Fruit fly (Drosophila melanogaster): ENCODE data around the gene CG42780.

Gene CG42780

dm6 chrX:7332493-7332892 lies 502 bp upstream of the CG42780 start (continued):
- TF ChIP-seq so (GFP tag; IDR thresholded peaks at IDR 0.05): peak; percentile 71; the same call in 2 of the 3 replicates
- TF ChIP-seq gsb-n (tag; optimal IDR thresholded peaks at IDR 0.05): no peak
- TF ChIP-seq sc (optimal IDR thresholded peaks at IDR 0.05): no peak
- no peak for TF ChIP-seq sc (GFP tag; optimal IDR thresholded peaks at IDR 0.05)
- peak; percentile 70 for TF ChIP-seq al (GFP tag; IDR thresholded peaks at IDR 0.05)
- TF ChIP-seq tna (GFP tag; IDR thresholded peaks at IDR 0.05; ENCODE audit: partially characterized antibody): no peak
- 0 out of 3 replicates have a peak, but pooled peaks have one; percentile 25 for TF ChIP-seq CG11560 (tag; IDR thresholded peaks at IDR 0.05)
- TF ChIP-seq Rx (GFP tag; IDR thresholded peaks at IDR 0.05): no peak
- TF ChIP-seq CG1603 (tag; optimal IDR thresholded peaks at IDR 0.05): peak; percentile 61
- TF ChIP-seq CG2202 (tag; optimal IDR thresholded peaks at IDR 0.05): no peak
- peak; percentile 64; the same call in 1 of the 2 replicates for TF ChIP-seq chm (GFP tag; IDR thresholded peaks at IDR 0.05)
- peak; percentile 75 for TF ChIP-seq CG15514 (GFP tag; optimal IDR thresholded peaks at IDR 0.05)
- no peak for TF ChIP-seq CG3726 (GFP tag; IDR thresholded peaks at IDR 0.05)
- TF ChIP-seq CG12236 (GFP tag; optimal IDR thresholded peaks at IDR 0.05): no peak
- TF ChIP-seq NC2β (GFP tag; optimal IDR thresholded peaks at IDR 0.05): peak; percentile 56
- TF ChIP-seq unc-4 (GFP tag; IDR thresholded peaks at IDR 0.05; ENCODE audit: partially characterized antibody): no peak
- no peak for TF ChIP-seq gt (GFP tag; IDR thresholded peaks at IDR 0.05)
- peak; percentile 5 for TF ChIP-seq CG4282 (GFP tag; optimal IDR thresholded peaks at IDR 0.05)
- peak; percentile 75 for TF ChIP-seq tio (GFP tag; optimal IDR thresholded peaks at IDR 0.05)
- peak; percentile 36 for TF ChIP-seq Chrac-16 (GFP tag; optimal IDR thresholded peaks at IDR 0.05)
- TF ChIP-seq Bgb (GFP tag; IDR thresholded peaks at IDR 0.05; ENCODE audit: partially characterized antibody): no peak
- no peak for TF ChIP-seq z (GFP tag; IDR thresholded peaks at IDR 0.05)
- TF ChIP-seq CG11696 (GFP tag; IDR thresholded peaks at IDR 0.05): no peak
- TF ChIP-seq hkb (optimal IDR thresholded peaks at IDR 0.05): no peak
- peak; percentile 70 for TF ChIP-seq hkb (GFP tag; IDR thresholded peaks at IDR 0.05)
- no peak for TF ChIP-seq CG14710 (tag; optimal IDR thresholded peaks at IDR 0.05)
- no peak for TF ChIP-seq tll (GFP tag; optimal IDR thresholded peaks at IDR 0.05)
- peak; percentile 82 for TF ChIP-seq lab (GFP tag; optimal IDR thresholded peaks at IDR 0.05)
- TF ChIP-seq stc (GFP tag; IDR thresholded peaks at IDR 0.05): 0 out of 2 replicates have a peak, but pooled peaks have one; percentile 27
- TF ChIP-seq Atf6 (GFP tag; IDR thresholded peaks at IDR 0.05): peak; percentile 78
- TF ChIP-seq CG7745 (tag; optimal IDR thresholded peaks at IDR 0.05): no peak
- TF ChIP-seq fd3F (GFP tag; optimal IDR thresholded peaks at IDR 0.05): peak; percentile 55
- TF ChIP-seq otp (GFP tag; IDR thresholded peaks at IDR 0.05): peak; percentile 62; the same call in 1 of the 3 replicates
- peak; percentile 56 for TF ChIP-seq scrt (GFP tag; optimal IDR thresholded peaks at IDR 0.05)
- peak; percentile 41; the same call in 1 of the 2 replicates for TF ChIP-seq CG10366 (GFP tag; IDR thresholded peaks at IDR 0.05)
- TF ChIP-seq btn (GFP tag; optimal IDR thresholded peaks at IDR 0.05): no peak
- TF ChIP-seq exex (tag; optimal IDR thresholded peaks at IDR 0.05): peak; percentile 63
- no peak for TF ChIP-seq CG15479 (GFP tag; optimal IDR thresholded peaks at IDR 0.05)
- TF ChIP-seq CG10147 (GFP tag; optimal IDR thresholded peaks at IDR 0.05): no peak
- peak; percentile 42 for TF ChIP-seq phol (tag; optimal IDR thresholded peaks at IDR 0.05)
- peak; percentile 51 for TF ChIP-seq Dip3 (GFP tag; optimal IDR thresholded peaks at IDR 0.05)
- peak; percentile 69 for TF ChIP-seq Taf1 (GFP tag; IDR thresholded peaks at IDR 0.05)
- TF ChIP-seq vfl (GFP tag; optimal IDR thresholded peaks at IDR 0.05): peak; percentile 46
- TF ChIP-seq Tbp (GFP tag; optimal IDR thresholded peaks at IDR 0.05): no peak
- peak; percentile 17 for TF ChIP-seq CG31388 (GFP tag; optimal IDR thresholded peaks at IDR 0.05)
- peak; percentile 49; the same call in 1 of the 3 replicates for TF ChIP-seq CG2889 (GFP tag; IDR thresholded peaks at IDR 0.05)
- TF ChIP-seq chif (GFP tag; optimal IDR thresholded peaks at IDR 0.05): peak; percentile 39 to 60
- TF ChIP-seq CG10209 (GFP tag; optimal IDR thresholded peaks at IDR 0.05): peak; percentile 57
- peak; percentile 51 for TF ChIP-seq Hr3 (GFP tag; optimal IDR thresholded peaks at IDR 0.05)
- TF ChIP-seq Hmr (GFP tag; optimal IDR thresholded peaks at IDR 0.05): peak; percentile 74
- TF ChIP-seq D19B (GFP tag; optimal IDR thresholded peaks at IDR 0.05): peak; percentile 57
